Worm (Caenorhabditis elegans): Measurements from ENCODE around the gene C28D4.5.

- no peak for TF ChIP-seq nhr-19 (GFP tag; conservative IDR thresholded peaks at IDR 0.05)
- TF ChIP-seq snu-23 (GFP tag; optimal IDR thresholded peaks at IDR 0.05): no peak
- no peak for TF ChIP-seq rnt-1 (tag; optimal IDR thresholded peaks at IDR 0.05)
- TF ChIP-seq nhr-77 (tag; optimal IDR thresholded peaks at IDR 0.05): no peak
- TF ChIP-seq ama-1 (optimal IDR thresholded peaks at IDR 0.05): no peak
- TF ChIP-seq nhr-76 (tag; optimal IDR thresholded peaks at IDR 0.05): no peak
- TF ChIP-seq nhr-90 (tag; optimal IDR thresholded peaks at IDR 0.05; ENCODE audit: poor library complexity): no peak
- TF ChIP-seq lin-15B (tag; optimal IDR thresholded peaks at IDR 0.05): no peak
- TF ChIP-seq ets-5 (GFP tag; IDR thresholded peaks at IDR 0.05): no peak
- no peak for TF ChIP-seq lin-13 (GFP tag; optimal IDR thresholded peaks at IDR 0.05)
Measured at ce11 chrIV:9744905-9745304, 1.8 kb downstream of the C28D4.5 start, which contains the start of gene C28D4.4.

All from whole organism, L1 larva.